Fruit fly (Drosophila melanogaster) whole organism, embryonic: ENCODE data around the gene Hr4.

Experiments
- CG10431 ChIP-seq: fragments of 200-800 bp; sonication (Bioruptor generic); optimal IDR thresholded peaks from 3 replicates; lab custom pipeline; 2018; ENCODE audit warnings: missing biosample characterization, mild to moderate bottlenecking, missing genetic modification characterization
- CG10543 ChIP-seq: fragments of 200-800 bp; sonication (Bioruptor generic); optimal IDR thresholded peaks from 3 replicates; lab custom pipeline; 2017; ENCODE audit warnings: missing biosample characterization, mild to moderate bottlenecking, missing genetic modification characterization, moderate library complexity
- CG12659 ChIP-seq: fragments of 200-800 bp; sonication (Bioruptor generic); optimal IDR thresholded peaks from 3 replicates; lab custom pipeline; 2017; ENCODE audit warnings: mild to moderate bottlenecking, missing biosample characterization, missing genetic modification reagents, missing genetic modification characterization
- CG13424 ChIP-seq: fragments of 200-800 bp; sonication (Bioruptor generic); optimal IDR thresholded peaks from 2 replicates; lab custom pipeline; 2019; ENCODE audit warnings: missing biosample characterization, mild to moderate bottlenecking, missing genetic modification characterization, moderate library complexity
- CG13894 ChIP-seq: fragments of 200-800 bp; sonication (Bioruptor generic); optimal IDR thresholded peaks from 3 replicates; lab custom pipeline; 2018; ENCODE audit warnings: missing biosample characterization, mild to moderate bottlenecking, missing genetic modification characterization, moderate library complexity
- CG16863 ChIP-seq: fragments of 200-800 bp; sonication (Bioruptor generic); optimal IDR thresholded peaks from 3 replicates; lab custom pipeline; 2016; ENCODE audit warnings: missing biosample characterization, missing genetic modification characterization
- CG17385 ChIP-seq: fragments of 200-800 bp; sonication (Bioruptor generic); optimal IDR thresholded peaks from 3 replicates; lab custom pipeline; 2018; ENCODE audit warnings: missing biosample characterization, mild to moderate bottlenecking, missing genetic modification characterization
- CG17829 ChIP-seq: fragments of 200-800 bp; optimal IDR thresholded peaks from 2 replicates; lab custom pipeline; 2019; ENCODE audit warnings: missing biosample characterization, mild to moderate bottlenecking, missing genetic modification characterization, moderate library complexity
- CG2678 ChIP-seq: fragments of 200-800 bp; sonication (Bioruptor generic); optimal IDR thresholded peaks from 3 replicates; lab custom pipeline; 2019; ENCODE audit warnings: missing biosample characterization, mild to moderate bottlenecking, missing genetic modification characterization, moderate library complexity
- CG34224 ChIP-seq: fragments of 200-800 bp; sonication (Bioruptor generic); IDR thresholded peaks from 3 replicates; pipeline ENCODE4 v1.3.6; 2022; ENCODE audit warnings: missing biosample characterization, missing genetic modification characterization; ENCODE audit not compliant: partially characterized antibody
- CG6813 ChIP-seq: fragments of 200-800 bp; sonication (Bioruptor generic); optimal IDR thresholded peaks from 2 replicates; lab custom pipeline; 2017; ENCODE audit warnings: missing biosample characterization, missing genetic modification characterization, mild to moderate bottlenecking, moderate library complexity, missing genetic modification reagents
- CG7987 ChIP-seq: fragments of 200-800 bp; sonication (Bioruptor generic); optimal IDR thresholded peaks from 2 replicates; lab custom pipeline; 2018; ENCODE audit warnings: missing biosample characterization, mild to moderate bottlenecking, missing genetic modification characterization, moderate library complexity
- CG9437 ChIP-seq: fragments of 200-800 bp; sonication (Bioruptor generic); optimal IDR thresholded peaks from 2 replicates; lab custom pipeline; 2018; ENCODE audit warnings: missing biosample characterization, mild to moderate bottlenecking, missing genetic modification characterization
- CoRest ChIP-seq: fragments of 200-800 bp; sonication (Bioruptor generic); optimal IDR thresholded peaks from 3 replicates; lab custom pipeline; 2018; ENCODE audit warnings: missing biosample characterization, mild to moderate bottlenecking, missing genetic modification characterization, moderate library complexity
- Deaf1 ChIP-seq: fragments of 200-800 bp; optimal IDR thresholded peaks from 3 replicates; lab custom pipeline; 2019; ENCODE audit warnings: missing biosample characterization, mild to moderate bottlenecking, missing genetic modification characterization, moderate library complexity
- Dll ChIP-seq: fragments of 200-800 bp; sonication (Bioruptor generic); IDR thresholded peaks from 4 replicates; pipeline ENCODE4 v1.3.6; 2022; ENCODE audit warnings: missing biosample characterization, missing genetic modification characterization; ENCODE audit not compliant: partially characterized antibody
- Eip74EF ChIP-seq, 2 experiments: fragments of 200-800 bp in 1 of 2; fragments of >200 bp in 1 of 2; sonication (Bioruptor generic) in 1 of 2; optimal IDR thresholded peaks; 2 replicates each; lab custom pipeline; 2017 to 2019; ENCODE audit warnings: missing biosample characterization in 2 of 2, missing genetic modification characterization in 2 of 2, mild to moderate bottlenecking in 1 of 2, moderate library complexity in 1 of 2
- Fer1 ChIP-seq: fragments of 200-800 bp; sonication (Bioruptor generic); optimal IDR thresholded peaks from 2 replicates; lab custom pipeline; 2017; ENCODE audit warnings: missing biosample characterization, mild to moderate bottlenecking, missing genetic modification characterization
- HLH4C ChIP-seq: fragments of 200-800 bp; sonication (Bioruptor generic); IDR thresholded peaks from 3 replicates; pipeline ENCODE4 v1.3.6; 2022; ENCODE audit warnings: missing biosample characterization, missing genetic modification characterization; ENCODE audit not compliant: partially characterized antibody
- NfI ChIP-seq: fragments of 200-800 bp; sonication (Bioruptor generic); optimal IDR thresholded peaks from 3 replicates; lab custom pipeline; 2018; ENCODE audit warnings: missing biosample characterization, mild to moderate bottlenecking, missing genetic modification characterization, moderate library complexity
- Trl ChIP-seq, 3 experiments: fragments of >200 bp in 2 of 3; fragments of 200-800 bp in 1 of 3; sonication (Bioruptor generic) in 1 of 3; optimal IDR thresholded peaks; 2 replicates in 1 of 3; 3 replicates in 2 of 3; lab custom pipeline; 2016 to 2017; ENCODE audit warnings: missing biosample characterization in 1 of 3, missing genetic modification characterization in 1 of 3
- abd-A ChIP-seq: fragments of 200-800 bp; sonication (Bioruptor generic); optimal IDR thresholded peaks from 3 replicates; lab custom pipeline; 2019; ENCODE audit warnings: missing biosample characterization, mild to moderate bottlenecking, missing genetic modification characterization, moderate library complexity
- ap ChIP-seq: fragments of 200-800 bp; sonication (Bioruptor generic); IDR thresholded peaks from 2 replicates; pipeline ENCODE4 v1.3.6; 2022; ENCODE audit warnings: missing biosample characterization, missing genetic modification characterization
- cg ChIP-seq: fragments of 200-800 bp; sonication (Bioruptor generic); optimal IDR thresholded peaks from 3 replicates; lab custom pipeline; 2019; ENCODE audit warnings: missing biosample characterization, mild to moderate bottlenecking, missing genetic modification characterization, moderate library complexity
- chinmo ChIP-seq: fragments of 200-800 bp; sonication (Bioruptor generic); IDR thresholded peaks from 4 replicates; pipeline ENCODE4 v1.3.6; 2022; ENCODE audit warnings: missing biosample characterization, missing genetic modification characterization; ENCODE audit not compliant: partially characterized antibody
- chm ChIP-seq: fragments of 200-800 bp; sonication (Bioruptor generic); IDR thresholded peaks from 2 replicates; pipeline ENCODE4 v1.3.6; 2022; ENCODE audit warnings: missing biosample characterization, missing genetic modification characterization
- ci ChIP-seq: fragments of 200-800 bp; sonication (Bioruptor generic); IDR thresholded peaks from 3 replicates; pipeline ENCODE4 v1.3.6; 2022; ENCODE audit warnings: missing biosample characterization, missing genetic modification characterization
- fd3F ChIP-seq: fragments of 200-800 bp; sonication (Bioruptor generic); optimal IDR thresholded peaks from 2 replicates; lab custom pipeline; 2018; ENCODE audit warnings: missing biosample characterization, mild to moderate bottlenecking, missing genetic modification characterization, moderate library complexity
- gsb ChIP-seq: fragments of 200-800 bp; sonication (Bioruptor generic); IDR thresholded peaks from 2 replicates; pipeline ENCODE4 v1.3.6; 2022; ENCODE audit warnings: missing biosample characterization, missing genetic modification characterization
- nom ChIP-seq: fragments of 200-800 bp; sonication (Bioruptor generic); optimal IDR thresholded peaks from 2 replicates; lab custom pipeline; 2017; ENCODE audit warnings: missing biosample characterization, missing genetic modification characterization, mild to moderate bottlenecking, moderate library complexity, missing genetic modification reagents
- pan ChIP-seq, 4 experiments: fragments of >200 bp in 3 of 4; fragments of 200-800 bp in 1 of 4; sonication (Bioruptor generic) in 1 of 4; optimal IDR thresholded peaks in 3 of 4; IDR thresholded peaks in 1 of 4; 2 replicates each; pipeline versions ENCODE4 v1.3.6 to Lab custom; 2017 to 2022; ENCODE audit warnings: missing biosample characterization in 2 of 4, missing genetic modification characterization in 2 of 4, mixed read lengths in 1 of 4
- pros ChIP-seq: fragments of 200-800 bp; sonication (Bioruptor generic); optimal IDR thresholded peaks from 3 replicates; lab custom pipeline; 2019; ENCODE audit warnings: missing biosample characterization, mild to moderate bottlenecking, missing genetic modification characterization, moderate library complexity
- psq ChIP-seq: fragments of 200-800 bp; sonication (Bioruptor generic); optimal IDR thresholded peaks from 2 replicates; lab custom pipeline; 2017; ENCODE audit warnings: missing biosample characterization, missing genetic modification characterization
- ro ChIP-seq: fragments of 200-800 bp; sonication (Bioruptor generic); IDR thresholded peaks from 2 replicates; pipeline ENCODE4 v1.3.6; 2022; ENCODE audit warnings: missing biosample characterization, missing genetic modification characterization
- sqz ChIP-seq: fragments of 200-800 bp; sonication (Bioruptor generic); optimal IDR thresholded peaks from 3 replicates; lab custom pipeline; 2018; ENCODE audit warnings: missing biosample characterization, mild to moderate bottlenecking, missing genetic modification characterization
- sr ChIP-seq: fragments of 200-800 bp; sonication (Bioruptor generic); IDR thresholded peaks from 3 replicates; pipeline ENCODE4 v1.3.6; 2022; ENCODE audit warnings: missing biosample characterization, missing genetic modification characterization
- sug ChIP-seq: fragments of 200-800 bp; optimal IDR thresholded peaks from 2 replicates; lab custom pipeline; 2019; ENCODE audit warnings: missing biosample characterization, mild to moderate bottlenecking, missing genetic modification characterization, moderate library complexity

The Hr4 gene

DNA sequence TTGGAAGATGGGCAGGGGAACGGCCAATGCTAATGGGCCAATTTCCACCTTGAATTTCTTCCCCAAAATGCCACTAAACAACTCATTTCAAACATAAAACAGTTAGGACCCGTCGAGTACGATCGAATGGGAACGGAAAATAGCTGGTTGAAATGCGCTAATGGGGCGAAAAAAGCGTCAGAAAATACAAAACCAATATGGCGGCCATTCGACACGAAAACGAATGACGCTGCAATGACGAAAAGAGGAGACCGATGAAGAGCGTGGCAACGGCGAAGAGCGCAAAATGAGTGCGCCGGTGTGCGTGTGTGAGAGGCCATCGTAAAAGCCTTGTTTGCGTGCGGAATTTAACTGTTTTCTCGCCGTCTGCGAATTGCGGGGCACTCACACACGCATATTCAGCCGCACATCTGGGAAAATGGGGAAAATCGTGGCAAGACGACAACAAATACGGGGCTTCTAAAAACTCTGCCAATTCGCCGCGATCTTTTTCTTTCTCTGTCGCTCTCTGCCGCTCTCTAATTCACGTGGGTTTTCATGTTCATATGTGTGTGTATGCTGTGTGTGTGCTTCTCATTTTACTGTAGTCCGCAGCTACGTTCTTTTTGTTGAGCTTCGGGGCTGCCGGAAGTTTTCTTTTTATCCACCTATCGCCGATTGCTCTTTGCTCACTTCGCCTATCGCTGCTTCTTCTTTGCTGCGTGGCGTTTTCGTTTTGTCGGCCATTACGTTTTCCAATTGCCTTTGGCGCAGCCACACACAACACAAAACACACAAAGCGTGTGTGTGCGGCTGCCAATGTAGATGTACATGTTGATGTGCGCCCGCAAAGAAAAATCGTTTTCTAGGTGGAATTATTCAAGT, 68.5 kb downstream of the Hr4 start, which contains the start of gene east (continued):
- TF ChIP-seq sqz, result peak; percentile 3
- TF ChIP-seq CG17385 (GFP tag; lab: Kevin White, UChicago), result peak; percentile 84
- peak; percentile 82 for TF ChIP-seq nom (GFP tag; lab: Kevin White, UChicago)
- TF ChIP-seq CG2678 (tag; lab: Kevin White, UChicago), result peak; percentile 1
- TF ChIP-seq cg (GFP tag; lab: Kevin White, UChicago), result peak; percentile 91
- TF ChIP-seq abd-A, result peak; percentile 62
- peak; percentile 76 for TF ChIP-seq pros (GFP tag; lab: Kevin White, UChicago)
- TF ChIP-seq CG10431, result peak; percentile 31
- TF ChIP-seq sug (tag; lab: Kevin White, UChicago), result peak; percentile 20
- TF ChIP-seq Deaf1 (tag; lab: Kevin White, UChicago), result peak; percentile 89
- no peak for TF ChIP-seq ro
- TF ChIP-seq sr (GFP tag; lab: Robert Waterston, UW), result no peak
- no peak for TF ChIP-seq gsb (GFP tag; lab: Robert Waterston, UW)
- TF ChIP-seq ci (GFP tag; lab: Robert Waterston, UW), result peak; percentile 23; the same call in 1 of the 3 replicates
- TF ChIP-seq Fer1, result peak; percentile 27
- peak; percentile 16 for TF ChIP-seq CG6813 (GFP tag; lab: Kevin White, UChicago)
- TF ChIP-seq HLH4C, result no peak
- peak; percentile 0 for TF ChIP-seq CG9437
- 0 out of 3 replicates have a peak, but pooled peaks have one; percentile 17 for TF ChIP-seq CG34224 (GFP tag; lab: Robert Waterston, UW)
- TF ChIP-seq chm (GFP tag; lab: Robert Waterston, UW), result 0 out of 2 replicates have a peak, but pooled peaks have one; percentile 31
- TF ChIP-seq CG16863 (GFP tag; lab: Kevin White, UChicago), result no peak
- TF ChIP-seq CG10543, result peak; percentile 46
- TF ChIP-seq CG7987, result peak; percentile 12
- TF ChIP-seq psq, result peak; percentile 73
- TF ChIP-seq NfI (GFP tag; lab: Kevin White, UChicago), result peak; percentile 17
- TF ChIP-seq CG13894, result peak; percentile 5
- TF ChIP-seq CG12659 (GFP tag; lab: Kevin White, UChicago), result peak; percentile 6
- TF ChIP-seq fd3F (GFP tag; lab: Kevin White, UChicago), result no peak
- TF ChIP-seq chinmo (GFP tag; lab: Robert Waterston, UW), result peak; percentile 87; the same call in 3 of the 4 replicates
- peak; percentile 77 to 92 for TF ChIP-seq Trl (optimal IDR thresholded peaks at IDR 0.05; lab: Kevin White, UChicago)
- no peak for TF ChIP-seq Trl (GFP tag; optimal IDR thresholded peaks at IDR 0.05; lab: Kevin White, UChicago)
- TF ChIP-seq CG13424 (tag; lab: Kevin White, UChicago), result no peak
- peak; percentile 32; the same call in 2 of the 4 replicates for TF ChIP-seq Dll (GFP tag; lab: Robert Waterston, UW)
- TF ChIP-seq ap (GFP tag; lab: Robert Waterston, UW), result no peak
- peak; percentile 46 for TF ChIP-seq CG17829 (tag; lab: Kevin White, UChicago)
- TF ChIP-seq Eip74EF (GFP tag; optimal IDR thresholded peaks at IDR 0.05; lab: Kevin White, UChicago), result peak in 1 of 2 experiments; percentile 39
- no peak for TF ChIP-seq pan (optimal IDR thresholded peaks at IDR 0.05; lab: Kevin White, UChicago)
- TF ChIP-seq pan (GFP tag; optimal IDR thresholded peaks at IDR 0.05 in 1 of 2, IDR thresholded peaks at IDR 0.05 in 1 of 2), result peak in 1 of 2 experiments; percentile 12
- TF ChIP-seq CoRest (tag; lab: Kevin White, UChicago), result peak; percentile 10
- TF ChIP-seq, all 482 proteins: peak for 55
